Fruit fly (Drosophila melanogaster) whole organism, prepupa: ENCODE measurements around the gene beta4GalT7.

Experiments
- CG16779 ChIP-seq: fragments of 200-800 bp; sonication (Bioruptor generic); optimal IDR thresholded peaks from 3 replicates; lab custom pipeline; 2017; ENCODE audit warnings: missing biosample characterization, mild to moderate bottlenecking, missing genetic modification characterization
- CG6808 ChIP-seq: fragments of 200-800 bp; sonication (Bioruptor generic); optimal IDR thresholded peaks from 3 replicates; lab custom pipeline; 2017; ENCODE audit warnings: missing biosample characterization, missing genetic modification characterization, mild to moderate bottlenecking, moderate library complexity, missing genetic modification reagents
- CG7368 ChIP-seq: fragments of 200-800 bp; sonication (Bioruptor generic); optimal IDR thresholded peaks from 3 replicates; lab custom pipeline; 2016; ENCODE audit warnings: missing biosample characterization, missing genetic modification characterization
- CG8119 ChIP-seq: fragments of 200-800 bp; sonication (Bioruptor generic); IDR thresholded peaks from 3 replicates; pipeline ENCODE4 v1.3.6; 2022; ENCODE audit warnings: missing biosample characterization, missing genetic modification characterization
- Ets96B ChIP-seq: fragments of 200-800 bp; optimal IDR thresholded peaks from 2 replicates; lab custom pipeline; 2019; ENCODE audit warnings: missing biosample characterization, mild to moderate bottlenecking, missing genetic modification characterization, moderate library complexity
- Met ChIP-seq: fragments of 200-800 bp; sonication (Bioruptor generic); optimal IDR thresholded peaks from 3 replicates; lab custom pipeline; 2016; ENCODE audit warnings: missing biosample characterization, missing genetic modification characterization
- Smox ChIP-seq: fragments of 200-800 bp; sonication (Bioruptor generic); optimal IDR thresholded peaks from 3 replicates; lab custom pipeline; 2016; ENCODE audit warnings: missing biosample characterization, missing genetic modification characterization
- Sox14 ChIP-seq: fragments of 200-800 bp; sonication (Bioruptor generic); optimal IDR thresholded peaks from 3 replicates; lab custom pipeline; 2016; ENCODE audit warnings: missing biosample characterization, missing genetic modification characterization
- achi ChIP-seq: fragments of 200-800 bp; sonication (Bioruptor generic); optimal IDR thresholded peaks from 3 replicates; lab custom pipeline; 2016; ENCODE audit warnings: missing biosample characterization, missing genetic modification characterization
- dsx ChIP-seq: fragments of 200-800 bp; optimal IDR thresholded peaks from 3 replicates; lab custom pipeline; 2019; ENCODE audit warnings: missing biosample characterization, mild to moderate bottlenecking, missing genetic modification characterization, moderate library complexity; ENCODE audit not compliant: poor library complexity, severe bottlenecking

- TF ChIP-seq Sox14 (no peak), dsx (GFP tag; lab: Kevin White, UChicago) (no peak), CG7368 (GFP tag; lab: Kevin White, UChicago) (no peak), CG16779 (tag; lab: Kevin White, UChicago) (no peak), Ets96B (tag; lab: Kevin White, UChicago) (no peak), Met (GFP tag; lab: Kevin White, UChicago) (no peak), achi (GFP tag; lab: Kevin White, UChicago) (no peak), Smox (GFP tag; lab: Kevin White, UChicago) (peak; percentile 14), CG8119 (GFP tag; lab: Robert Waterston, UW) (no peak), CG6808 (GFP tag; lab: Kevin White, UChicago) (no peak)
Measured at dm6 chr3R:24976144-24976543, 46.9 kb upstream of the beta4GalT7 start.
